Worm (Caenorhabditis elegans) whole organism, L2 larva: Measurements from ENCODE around the gene rpn-1.

Source experiments
- C34F6.9 ChIP-seq: fragments of 150-350 bp; optimal IDR thresholded peaks from 2 replicates; lab custom pipeline; 2014; ENCODE audit warnings: missing biosample characterization, missing genetic modification characterization
- R02D3.7 ChIP-seq: fragments of 150-350 bp; optimal IDR thresholded peaks from 2 replicates; lab custom pipeline; 2014; ENCODE audit warnings: missing biosample characterization, missing genetic modification characterization
- Y55F3AM.14 ChIP-seq: fragments of 200-800 bp; sonication (Bioruptor generic); optimal IDR thresholded peaks from 2 replicates; lab custom pipeline; 2018; ENCODE audit warnings: mild to moderate bottlenecking, missing genetic modification characterization, missing compliant biosample characterization
- ZK546.5 ChIP-seq: sonication (generic microtip); optimal IDR thresholded peaks from 2 replicates; lab custom pipeline; 2017; ENCODE audit warnings: missing biosample characterization, missing genetic modification characterization
- alr-1 ChIP-seq: fragments of 150-350 bp; optimal IDR thresholded peaks from 2 replicates; lab custom pipeline; 2014; ENCODE audit warnings: missing biosample characterization, missing genetic modification characterization
- aly-2 ChIP-seq: fragments of 150-350 bp; optimal IDR thresholded peaks from 2 replicates; lab custom pipeline; 2014; ENCODE audit warnings: missing biosample characterization, missing genetic modification characterization
- ama-1 ChIP-seq: fragments of 150-350 bp; optimal IDR thresholded peaks from 2 replicates; lab custom pipeline; 2018; ENCODE audit warnings: inconsistent platforms
- blmp-1 ChIP-seq: sonication (generic microtip); optimal IDR thresholded peaks from 2 replicates; lab custom pipeline; 2017; ENCODE audit warnings: missing genetic modification characterization, mild to moderate bottlenecking, missing compliant biosample characterization, antibody characterized with exemption, moderate library complexity; ENCODE audit not compliant: insufficient read depth
- ceh-16 ChIP-seq: fragments of 150-350 bp; optimal IDR thresholded peaks from 2 replicates; lab custom pipeline; 2014; ENCODE audit warnings: missing biosample characterization, missing genetic modification characterization
- ceh-82 ChIP-seq: fragments of 150-350 bp; optimal IDR thresholded peaks from 2 replicates; lab custom pipeline; 2014; ENCODE audit warnings: missing biosample characterization, missing genetic modification characterization
- crh-2 ChIP-seq: sonication (generic microtip); optimal IDR thresholded peaks from 2 replicates; lab custom pipeline; 2017; ENCODE audit warnings: missing biosample characterization, missing genetic modification characterization
- dmd-4 ChIP-seq: sonication (generic microtip); optimal IDR thresholded peaks from 2 replicates; lab custom pipeline; 2017; ENCODE audit warnings: missing biosample characterization, missing genetic modification characterization
- egl-27 ChIP-seq: sonication (generic microtip); optimal IDR thresholded peaks from 3 replicates; lab custom pipeline; 2017; ENCODE audit warnings: missing biosample characterization, missing genetic modification reagents, missing genetic modification characterization
- elt-1 ChIP-seq: fragments of 150-350 bp; optimal IDR thresholded peaks from 2 replicates; lab custom pipeline; 2014; ENCODE audit warnings: missing biosample characterization, missing genetic modification characterization
- elt-3 ChIP-seq: sonication (generic microtip); optimal IDR thresholded peaks from 2 replicates; lab custom pipeline; 2017; ENCODE audit warnings: missing biosample characterization, missing genetic modification characterization
- fos-1 ChIP-seq: fragments of 150-350 bp; optimal IDR thresholded peaks from 2 replicates; lab custom pipeline; 2014; ENCODE audit warnings: missing biosample characterization, missing genetic modification characterization
- gmeb-1 ChIP-seq: fragments of 150-350 bp; optimal IDR thresholded peaks from 2 replicates; lab custom pipeline; 2014; ENCODE audit warnings: missing biosample characterization, missing genetic modification characterization
- lin-11 ChIP-seq: fragments of 150-350 bp; sonication (generic microtip); optimal IDR thresholded peaks from 2 replicates; lab custom pipeline; 2014; ENCODE audit warnings: missing biosample characterization, missing genetic modification characterization, inconsistent platforms, mixed read lengths
- lin-13 ChIP-seq: fragments of 150-350 bp; optimal IDR thresholded peaks from 2 replicates; lab custom pipeline; 2014; ENCODE audit warnings: missing biosample characterization, missing genetic modification reagents, missing genetic modification characterization
- lin-39 ChIP-seq: fragments of 150-350 bp; optimal IDR thresholded peaks from 2 replicates; lab custom pipeline; 2014; ENCODE audit warnings: missing biosample characterization, missing genetic modification reagents, missing genetic modification characterization
- lsy-2 ChIP-seq, 2 experiments: fragments of 150-350 bp in 1 of 2; sonication (generic microtip) in 1 of 2; optimal IDR thresholded peaks; 2 replicates each; lab custom pipeline; 2014 to 2017; ENCODE audit warnings: missing biosample characterization in 2 of 2, missing genetic modification characterization in 2 of 2
- mab-5 ChIP-seq: fragments of 150-350 bp; optimal IDR thresholded peaks from 2 replicates; lab custom pipeline; 2014; ENCODE audit warnings: missing biosample characterization, missing genetic modification characterization
- mbf-1 ChIP-seq: sonication (generic microtip); optimal IDR thresholded peaks from 2 replicates; lab custom pipeline; 2017; ENCODE audit warnings: missing biosample characterization, missing genetic modification characterization
- mdl-1 ChIP-seq, 2 experiments: fragments of 150-350 bp in 1 of 2; sonication (generic microtip) in 1 of 2; optimal IDR thresholded peaks; 2 replicates each; lab custom pipeline; 2017; ENCODE audit warnings: missing biosample characterization in 2 of 2, missing genetic modification characterization in 2 of 2
- nhr-11 ChIP-seq: fragments of 150-350 bp; optimal IDR thresholded peaks from 2 replicates; lab custom pipeline; 2014; ENCODE audit warnings: missing biosample characterization, missing genetic modification characterization
- nhr-12 ChIP-seq: fragments of 150-350 bp; optimal IDR thresholded peaks from 2 replicates; lab custom pipeline; 2014; ENCODE audit warnings: missing biosample characterization, missing genetic modification characterization
- nhr-129 ChIP-seq: fragments of 150-350 bp; optimal IDR thresholded peaks from 2 replicates; lab custom pipeline; 2014; ENCODE audit warnings: missing biosample characterization, missing genetic modification characterization
- nhr-21 ChIP-seq: fragments of 150-350 bp; optimal IDR thresholded peaks from 2 replicates; lab custom pipeline; 2014; ENCODE audit warnings: missing biosample characterization, missing genetic modification characterization
- nhr-23 ChIP-seq: fragments of 150-350 bp; optimal IDR thresholded peaks from 2 replicates; lab custom pipeline; 2014; ENCODE audit warnings: missing biosample characterization, missing genetic modification reagents, missing genetic modification characterization
- nhr-237 ChIP-seq: fragments of 150-350 bp; optimal IDR thresholded peaks from 2 replicates; lab custom pipeline; 2014; ENCODE audit warnings: missing biosample characterization, missing genetic modification characterization
- nhr-25 ChIP-seq: fragments of 150-350 bp; sonication (generic microtip); optimal IDR thresholded peaks from 3 replicates; lab custom pipeline; 2014; ENCODE audit warnings: missing biosample characterization, missing genetic modification characterization
- nhr-6 ChIP-seq: fragments of 150-350 bp; optimal IDR thresholded peaks from 2 replicates; lab custom pipeline; 2014; ENCODE audit warnings: missing biosample characterization, missing genetic modification characterization
- peb-1 ChIP-seq: fragments of 150-350 bp; optimal IDR thresholded peaks from 2 replicates; lab custom pipeline; 2014; ENCODE audit warnings: missing biosample characterization, missing genetic modification characterization
- sem-4 ChIP-seq: fragments of 150-350 bp; optimal IDR thresholded peaks from 2 replicates; lab custom pipeline; 2014; ENCODE audit warnings: missing biosample characterization, missing genetic modification reagents, missing genetic modification characterization
- sma-3 ChIP-seq: sonication (generic microtip); optimal IDR thresholded peaks from 2 replicates; lab custom pipeline; 2016; ENCODE audit warnings: missing genetic modification reagents, missing genetic modification characterization, missing compliant biosample characterization
- sma-9 ChIP-seq, 2 experiments: fragments of 150-350 bp in 1 of 2; sonication (generic microtip) in 1 of 2; optimal IDR thresholded peaks; 2 replicates each; lab custom pipeline; 2014 to 2016; ENCODE audit warnings: missing genetic modification characterization in 2 of 2, mild to moderate bottlenecking in 1 of 2, missing biosample characterization in 1 of 2, missing compliant biosample characterization in 1 of 2, missing genetic modification reagents in 1 of 2, moderate library complexity in 1 of 2
- snpc-4 ChIP-seq: fragments of 150-350 bp; optimal IDR thresholded peaks from 2 replicates; lab custom pipeline; 2014; ENCODE audit warnings: missing biosample characterization, missing genetic modification characterization
- unc-39 ChIP-seq: fragments of 150-350 bp; optimal IDR thresholded peaks from 2 replicates; lab custom pipeline; 2014; ENCODE audit warnings: missing biosample characterization, missing genetic modification characterization
- unc-55 ChIP-seq: fragments of 150-350 bp; sonication (generic microtip); optimal IDR thresholded peaks from 3 replicates; lab custom pipeline; 2014; ENCODE audit warnings: missing biosample characterization, missing genetic modification reagents, missing genetic modification characterization
- unc-62 ChIP-seq: fragments of 150-350 bp; optimal IDR thresholded peaks from 2 replicates; lab custom pipeline; 2014; ENCODE audit warnings: missing biosample characterization, missing genetic modification reagents, missing genetic modification characterization
- zag-1 ChIP-seq: fragments of 150-350 bp; optimal IDR thresholded peaks from 2 replicates; lab custom pipeline; 2014; ENCODE audit warnings: missing biosample characterization, missing genetic modification characterization
- ztf-1 ChIP-seq: fragments of 200-800 bp; sonication (Bioruptor generic); conservative IDR thresholded peaks from 2 replicates; pipeline ENCODE4 v1.3.6; 2022; ENCODE audit warnings: missing genetic modification characterization, missing compliant biosample characterization
- ztf-11 ChIP-seq: sonication (generic microtip); optimal IDR thresholded peaks from 2 replicates; lab custom pipeline; 2017; ENCODE audit warnings: missing biosample characterization, missing genetic modification characterization
- ztf-4 ChIP-seq: fragments of 150-350 bp; optimal IDR thresholded peaks from 2 replicates; lab custom pipeline; 2014; ENCODE audit warnings: missing biosample characterization, missing genetic modification characterization

The rpn-1 gene

ce11 chrIV:6958696-6959095 lies 49.0 kb upstream of the rpn-1 start (continued):
- no peak for TF ChIP-seq nhr-6 (tag; lab: Kevin White, UChicago)
- TF ChIP-seq lin-39: no peak
- no peak for TF ChIP-seq fos-1
- no peak for TF ChIP-seq R02D3.7 (tag; lab: Kevin White, UChicago)
- TF ChIP-seq nhr-25: no peak
- no peak for TF ChIP-seq ztf-4 (tag; lab: Kevin White, UChicago)
- TF ChIP-seq gmeb-1 (tag; lab: Kevin White, UChicago): no peak
- TF ChIP-seq mbf-1 (tag; lab: Kevin White, UChicago): no peak
- TF ChIP-seq ZK546.5 (tag; lab: Kevin White, UChicago): no peak
- peak; percentile 56 for TF ChIP-seq Y55F3AM.14
- TF ChIP-seq, all 48 proteins: peak for 10

DNA sequence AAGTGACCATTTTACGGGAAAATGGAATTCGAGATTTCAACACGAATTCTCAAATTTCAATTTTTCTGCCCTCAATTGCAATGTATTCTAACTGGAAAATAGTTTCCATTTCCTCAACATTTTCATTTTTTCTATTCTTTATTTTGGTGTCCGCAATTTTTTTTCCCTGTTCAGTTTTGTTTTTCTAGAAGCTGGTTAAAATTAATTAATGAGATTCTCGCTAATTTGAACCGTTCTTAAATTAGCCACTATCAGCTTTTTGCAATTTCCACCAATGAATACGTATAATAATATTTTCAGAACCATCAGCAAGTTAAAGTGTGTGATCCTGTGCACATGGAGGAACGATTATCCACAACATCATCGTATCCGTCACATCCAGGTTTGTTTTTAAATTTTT lies 47.6 kb upstream of the rpn-1 start, which contains the start of gene jnk-1:
Gene jnk-1, plus strand, starts transcription at position 301 of the 400 bp plus-strand sequence.
- TF ChIP-seq sma-3 (GFP tag; lab: Kevin White, UChicago): no peak
- TF ChIP-seq ZK546.5 (tag; lab: Kevin White, UChicago): no peak
- TF ChIP-seq lin-11 (tag; lab: Kevin White, UChicago): no peak
- no peak for TF ChIP-seq snpc-4 (tag; lab: Kevin White, UChicago)
- no peak for TF ChIP-seq ceh-82 (tag; lab: Kevin White, UChicago)
- no peak for TF ChIP-seq nhr-23 (tag; lab: Kevin White, UChicago)
- no peak for TF ChIP-seq lin-13
- no peak for TF ChIP-seq mab-5 (tag; lab: Kevin White, UChicago)
- TF ChIP-seq gmeb-1 (tag; lab: Kevin White, UChicago): no peak
- no peak for TF ChIP-seq elt-3 (tag; lab: Kevin White, UChicago)
- no peak for TF ChIP-seq ama-1
- TF ChIP-seq sem-4 (tag; lab: Kevin White, UChicago): no peak

DNA sequence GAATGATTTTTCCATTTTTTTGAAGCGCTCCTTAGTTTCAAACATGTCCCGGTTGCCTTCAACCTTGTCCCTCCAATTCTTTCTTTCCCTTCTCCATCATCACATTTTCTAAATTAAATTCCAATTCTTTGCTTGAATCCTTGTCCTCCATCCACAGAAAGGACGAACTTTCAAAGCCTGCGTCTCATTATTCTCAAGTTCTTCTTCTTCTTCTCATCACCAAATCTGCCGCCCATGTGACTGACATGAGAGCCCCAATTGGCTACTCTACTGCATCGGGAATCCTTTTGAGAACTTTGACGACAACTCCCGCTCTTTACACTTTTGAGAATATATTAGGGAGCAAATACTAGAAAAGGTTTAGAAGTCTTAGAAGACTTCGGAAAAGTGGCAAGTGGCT lies 47.0 kb upstream of the rpn-1 start:
- TF ChIP-seq nhr-237 (no peak), lin-11 (tag; lab: Kevin White, UChicago) (no peak), crh-2 (tag; lab: Kevin White, UChicago) (peak; percentile 7), C34F6.9 (tag; lab: Kevin White, UChicago) (peak; percentile 63), mdl-1 (tag; optimal IDR thresholded peaks at IDR 0.05; lab: Kevin White, UChicago) (peak in 1 of 2 experiments; percentile 50), ztf-11 (tag; lab: Kevin White, UChicago) (no peak), lsy-2 (tag; optimal IDR thresholded peaks at IDR 0.05; lab: Kevin White, UChicago) (peak in 1 of 2 experiments; percentile 52), nhr-23 (tag; lab: Kevin White, UChicago) (no peak), nhr-25 (no peak), nhr-129 (peak; percentile 9), sma-9 (GFP tag; optimal IDR thresholded peaks at IDR 0.05; lab: Kevin White, UChicago) (peak; percentile 28), sma-9 (tag; optimal IDR thresholded peaks at IDR 0.05; lab: Kevin White, UChicago) (no peak), mab-5 (tag; lab: Kevin White, UChicago) (no peak), Y55F3AM.14 (no peak), zag-1 (tag; lab: Kevin White, UChicago) (peak; percentile 27)

DNA sequence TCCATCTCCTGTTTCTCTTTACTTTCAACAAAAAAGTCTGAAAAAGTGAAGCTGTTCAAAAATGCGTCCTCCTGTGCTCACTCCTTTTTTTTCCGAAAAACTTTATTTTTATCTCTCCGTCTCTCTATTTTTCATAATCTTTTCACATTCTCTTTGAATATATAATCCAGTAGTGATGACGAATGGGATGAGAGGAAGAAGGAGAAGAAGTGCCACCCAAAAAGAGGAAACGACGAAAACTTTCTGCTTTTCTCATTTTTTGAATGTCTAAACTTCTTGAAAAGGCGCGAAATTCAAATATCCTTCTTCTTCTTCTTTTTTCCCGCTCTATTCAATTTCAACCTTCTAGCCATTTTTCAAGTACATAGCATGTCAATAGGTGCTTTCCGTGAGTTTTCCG lies 45.0 kb upstream of the rpn-1 start:
- no peak for TF ChIP-seq Y55F3AM.14
- TF ChIP-seq gmeb-1 (tag; lab: Kevin White, UChicago): no peak
- no peak for TF ChIP-seq zag-1 (tag; lab: Kevin White, UChicago)
- no peak for TF ChIP-seq dmd-4
- TF ChIP-seq nhr-25: no peak
- TF ChIP-seq lin-13: no peak
- TF ChIP-seq nhr-23 (tag; lab: Kevin White, UChicago): no peak
- TF ChIP-seq lsy-2 (tag; optimal IDR thresholded peaks at IDR 0.05; lab: Kevin White, UChicago): peak in 1 of 2 experiments; percentile 37
- no peak for TF ChIP-seq ZK546.5 (tag; lab: Kevin White, UChicago)
- TF ChIP-seq alr-1 (tag; lab: Kevin White, UChicago): no peak
- peak; percentile 27 for TF ChIP-seq C34F6.9 (tag; lab: Kevin White, UChicago)
- TF ChIP-seq unc-39: no peak
- TF ChIP-seq mab-5 (tag; lab: Kevin White, UChicago): no peak
- TF ChIP-seq R02D3.7 (tag; lab: Kevin White, UChicago): no peak
- TF ChIP-seq egl-27: no peak
- TF ChIP-seq sma-9 (GFP tag; optimal IDR thresholded peaks at IDR 0.05; lab: Kevin White, UChicago): peak; percentile 45
- no peak for TF ChIP-seq sma-9 (tag; optimal IDR thresholded peaks at IDR 0.05; lab: Kevin White, UChicago)
- TF ChIP-seq ztf-4 (tag; lab: Kevin White, UChicago): no peak
- TF ChIP-seq unc-55 (GFP tag; lab: Kevin White, UChicago): peak; percentile 88
- no peak for TF ChIP-seq ztf-1 (GFP tag; lab: Robert Waterston, UW)
- no peak for TF ChIP-seq ceh-16
- no peak for TF ChIP-seq sma-3 (GFP tag; lab: Kevin White, UChicago)
- TF ChIP-seq nhr-6 (tag; lab: Kevin White, UChicago): no peak
- no peak for TF ChIP-seq lin-11 (tag; lab: Kevin White, UChicago)
- no peak for TF ChIP-seq aly-2 (tag; lab: Kevin White, UChicago)
- TF ChIP-seq nhr-12 (tag; lab: Kevin White, UChicago): no peak
- no peak for TF ChIP-seq snpc-4 (tag; lab: Kevin White, UChicago)
- TF ChIP-seq blmp-1 (tag; lab: Kevin White, UChicago): no peak
- no peak for TF ChIP-seq elt-1 (tag; lab: Kevin White, UChicago)
- TF ChIP-seq nhr-21 (tag; lab: Kevin White, UChicago): no peak
- no peak for TF ChIP-seq nhr-129
- TF ChIP-seq unc-62: no peak
- TF ChIP-seq fos-1: no peak
- no peak for TF ChIP-seq elt-3 (tag; lab: Kevin White, UChicago)
- TF ChIP-seq nhr-11 (tag; lab: Kevin White, UChicago): no peak
- TF ChIP-seq peb-1 (tag; lab: Kevin White, UChicago): no peak
